Fruit fly (Drosophila melanogaster) whole organism, embryonic: Measurements from ENCODE around the gene IntS6.
A peak's percentile ranks its signal among the peaks of the same experiment; 100 is the strongest.

Experiments
- Abd-B ChIP-seq: fragments of 200-800 bp; sonication (Bioruptor generic); optimal IDR thresholded peaks from 2 replicates; lab custom pipeline; 2018; ENCODE audit warnings: missing biosample characterization, mild to moderate bottlenecking, missing genetic modification characterization, moderate library complexity
- CG10462 ChIP-seq: fragments of 200-800 bp; sonication (Bioruptor generic); optimal IDR thresholded peaks from 2 replicates; lab custom pipeline; 2016; ENCODE audit warnings: missing biosample characterization, missing genetic modification characterization
- CG14710 ChIP-seq: fragments of 200-800 bp; sonication (Bioruptor generic); optimal IDR thresholded peaks from 3 replicates; lab custom pipeline; 2019; ENCODE audit warnings: missing biosample characterization, mild to moderate bottlenecking, missing genetic modification characterization, moderate library complexity
- CG17359 ChIP-seq: fragments of 200-800 bp; sonication (Bioruptor generic); optimal IDR thresholded peaks from 3 replicates; lab custom pipeline; 2018; ENCODE audit warnings: missing biosample characterization, mild to moderate bottlenecking, missing genetic modification characterization, moderate library complexity
- CG18476 ChIP-seq: fragments of 200-800 bp; sonication (Bioruptor generic); optimal IDR thresholded peaks from 2 replicates; lab custom pipeline; 2016; ENCODE audit warnings: missing biosample characterization, mild to moderate bottlenecking, missing genetic modification characterization
- CG30020 ChIP-seq: fragments of 200-800 bp; optimal IDR thresholded peaks from 2 replicates; lab custom pipeline; 2019; ENCODE audit warnings: missing biosample characterization, mild to moderate bottlenecking, missing genetic modification characterization, moderate library complexity
- CG30431 ChIP-seq: fragments of 200-800 bp; sonication (Bioruptor generic); optimal IDR thresholded peaks from 2 replicates; lab custom pipeline; 2017; ENCODE audit warnings: missing biosample characterization, missing genetic modification characterization
- CG3995 ChIP-seq: fragments of 200-800 bp; sonication (Bioruptor generic); optimal IDR thresholded peaks from 3 replicates; lab custom pipeline; 2016; ENCODE audit warnings: missing biosample characterization, missing genetic modification characterization
- CG6272 ChIP-seq: fragments of 200-800 bp; sonication (Bioruptor generic); IDR thresholded peaks from 2 replicates; pipeline ENCODE4 v1.3.6; 2022; ENCODE audit warnings: missing biosample characterization, missing genetic modification characterization
- CG6765 ChIP-seq: fragments of 200-800 bp; sonication (Bioruptor generic); optimal IDR thresholded peaks from 3 replicates; lab custom pipeline; 2017; ENCODE audit warnings: missing biosample characterization, mild to moderate bottlenecking, missing genetic modification characterization
- CG7745 ChIP-seq: fragments of 200-800 bp; sonication (Bioruptor generic); optimal IDR thresholded peaks from 2 replicates; lab custom pipeline; 2018; ENCODE audit warnings: missing biosample characterization, mild to moderate bottlenecking, missing genetic modification characterization, moderate library complexity
- CG8478 ChIP-seq: fragments of >200 bp; optimal IDR thresholded peaks from 2 replicates; lab custom pipeline; 2018
- CG9932 ChIP-seq: fragments of 200-800 bp; sonication (Bioruptor generic); IDR thresholded peaks from 2 replicates; pipeline ENCODE4 v1.3.6; 2022; ENCODE audit warnings: missing biosample characterization, missing genetic modification characterization
- CHES-1-like ChIP-seq: fragments of 200-800 bp; sonication (Bioruptor generic); optimal IDR thresholded peaks from 2 replicates; lab custom pipeline; 2016; ENCODE audit warnings: missing biosample characterization, missing genetic modification characterization
- Camta ChIP-seq: fragments of 200-800 bp; sonication (Bioruptor generic); optimal IDR thresholded peaks from 2 replicates; lab custom pipeline; 2016; ENCODE audit warnings: missing biosample characterization, missing genetic modification characterization
- D ChIP-seq, 2 experiments: fragments of 200-800 bp in 1 of 2; fragments of >200 bp in 1 of 2; sonication (Bioruptor generic) in 1 of 2; optimal IDR thresholded peaks; 2 replicates in 1 of 2; 3 replicates in 1 of 2; lab custom pipeline; 2017; ENCODE audit warnings: mild to moderate bottlenecking in 1 of 2, missing biosample characterization in 1 of 2, missing genetic modification characterization in 1 of 2, missing genetic modification reagents in 1 of 2
- Doc3 ChIP-seq: fragments of 200-800 bp; sonication (Bioruptor generic); IDR thresholded peaks from 3 replicates; pipeline ENCODE4 v1.3.6; 2022; ENCODE audit warnings: missing biosample characterization, missing genetic modification characterization; ENCODE audit not compliant: partially characterized antibody
- Ets97D ChIP-seq: fragments of 200-800 bp; sonication (Bioruptor generic); optimal IDR thresholded peaks from 3 replicates; lab custom pipeline; 2016; ENCODE audit warnings: missing biosample characterization, missing genetic modification characterization
- HLH3B ChIP-seq: fragments of 200-800 bp; sonication (Bioruptor generic); IDR thresholded peaks from 2 replicates; pipeline ENCODE4 v1.3.6; 2022; ENCODE audit warnings: missing biosample characterization, missing genetic modification characterization
- Myb ChIP-seq: fragments of 200-800 bp; sonication (Bioruptor generic); optimal IDR thresholded peaks from 2 replicates; lab custom pipeline; 2016; ENCODE audit warnings: missing biosample characterization, missing genetic modification characterization
- Ravus ChIP-seq: fragments of 200-800 bp; sonication (Bioruptor generic); IDR thresholded peaks from 2 replicates; pipeline ENCODE4 v1.3.6; 2022; ENCODE audit warnings: missing biosample characterization, missing genetic modification characterization
- Sry-β ChIP-seq: fragments of 200-800 bp; sonication (Bioruptor generic); optimal IDR thresholded peaks from 2 replicates; lab custom pipeline; 2018; ENCODE audit warnings: missing biosample characterization, mild to moderate bottlenecking, missing genetic modification characterization, moderate library complexity
- Taf1 ChIP-seq: fragments of 200-800 bp; sonication (Bioruptor generic); IDR thresholded peaks from 2 replicates; pipeline ENCODE4 v1.3.6; 2022; ENCODE audit warnings: missing biosample characterization, missing genetic modification characterization
- ab ChIP-seq: fragments of 200-800 bp; sonication (Bioruptor generic); optimal IDR thresholded peaks from 2 replicates; lab custom pipeline; 2016; ENCODE audit warnings: missing biosample characterization, missing genetic modification characterization
- ato ChIP-seq: fragments of 200-800 bp; sonication (Bioruptor generic); IDR thresholded peaks from 2 replicates; pipeline ENCODE4 v1.3.6; 2022; ENCODE audit warnings: missing biosample characterization, missing genetic modification characterization; ENCODE audit not compliant: partially characterized antibody
- az2 ChIP-seq: fragments of 200-800 bp; sonication (Bioruptor generic); optimal IDR thresholded peaks from 3 replicates; lab custom pipeline; 2016; ENCODE audit warnings: missing biosample characterization, missing genetic modification characterization
- cg ChIP-seq: fragments of 200-800 bp; sonication (Bioruptor generic); optimal IDR thresholded peaks from 3 replicates; lab custom pipeline; 2019; ENCODE audit warnings: missing biosample characterization, mild to moderate bottlenecking, missing genetic modification characterization, moderate library complexity
- chif ChIP-seq, 2 experiments: fragments of 200-800 bp; sonication (Bioruptor generic); optimal IDR thresholded peaks; 3 replicates each; lab custom pipeline; 2016; ENCODE audit warnings: missing biosample characterization in 2 of 2, missing genetic modification characterization in 2 of 2
- dimm ChIP-seq: fragments of 200-800 bp; sonication (Bioruptor generic); IDR thresholded peaks from 2 replicates; pipeline ENCODE4 v1.3.6; 2022; ENCODE audit warnings: missing biosample characterization, missing genetic modification characterization
- dpn ChIP-seq, 2 experiments: fragments of 200-800 bp; sonication (Bioruptor generic); optimal IDR thresholded peaks; 3 replicates each; lab custom pipeline; 2016; ENCODE audit warnings: missing biosample characterization in 2 of 2, missing genetic modification characterization in 2 of 2
- eve ChIP-seq, 2 experiments: fragments of >200 bp; optimal IDR thresholded peaks; 2 replicates each; lab custom pipeline; 2017; ENCODE audit warnings: missing biosample characterization in 2 of 2, missing genetic modification characterization in 2 of 2
- grau ChIP-seq: fragments of 200-800 bp; optimal IDR thresholded peaks from 3 replicates; lab custom pipeline; 2019; ENCODE audit warnings: missing biosample characterization, mild to moderate bottlenecking, missing genetic modification characterization, moderate library complexity
- knrl ChIP-seq: fragments of 200-800 bp; sonication (Bioruptor generic); IDR thresholded peaks from 3 replicates; pipeline ENCODE4 v1.3.6; 2022; ENCODE audit warnings: missing biosample characterization, missing genetic modification characterization; ENCODE audit not compliant: partially characterized antibody
- lab ChIP-seq: fragments of 200-800 bp; sonication (Bioruptor generic); optimal IDR thresholded peaks from 3 replicates; lab custom pipeline; 2017; ENCODE audit warnings: missing biosample characterization, missing genetic modification characterization, mild to moderate bottlenecking, moderate library complexity, missing genetic modification reagents
- lola ChIP-seq, 3 experiments: fragments of >200 bp in 2 of 3; fragments of 200-800 bp in 1 of 3; sonication (Bioruptor generic) in 1 of 3; optimal IDR thresholded peaks; 2 replicates each; lab custom pipeline; 2017 to 2019; ENCODE audit warnings: missing biosample characterization in 3 of 3, missing genetic modification characterization in 3 of 3, mild to moderate bottlenecking in 1 of 3, moderate library complexity in 1 of 3
- odd ChIP-seq: fragments of 200-800 bp; sonication (Bioruptor generic); optimal IDR thresholded peaks from 2 replicates; lab custom pipeline; 2017; ENCODE audit warnings: missing biosample characterization, mild to moderate bottlenecking, missing genetic modification characterization
- pb ChIP-seq: fragments of 200-800 bp; sonication (Bioruptor generic); optimal IDR thresholded peaks from 3 replicates; lab custom pipeline; 2016; ENCODE audit warnings: missing biosample characterization, missing genetic modification characterization
- pfk ChIP-seq: fragments of 200-800 bp; sonication (Bioruptor generic); optimal IDR thresholded peaks from 2 replicates; lab custom pipeline; 2018; ENCODE audit warnings: missing biosample characterization, mild to moderate bottlenecking, missing genetic modification characterization, moderate library complexity
- psq ChIP-seq: fragments of 200-800 bp; sonication (Bioruptor generic); optimal IDR thresholded peaks from 2 replicates; lab custom pipeline; 2017; ENCODE audit warnings: missing biosample characterization, missing genetic modification characterization
- pum ChIP-seq: fragments of 200-800 bp; sonication (Bioruptor generic); optimal IDR thresholded peaks from 2 replicates; lab custom pipeline; 2016; ENCODE audit warnings: missing biosample characterization, missing genetic modification characterization
- salm ChIP-seq: fragments of 200-800 bp; sonication (Bioruptor generic); optimal IDR thresholded peaks from 2 replicates; lab custom pipeline; 2018; ENCODE audit warnings: missing biosample characterization, mild to moderate bottlenecking, missing genetic modification characterization
- seq ChIP-seq: fragments of 200-800 bp; sonication (Bioruptor generic); IDR thresholded peaks from 2 replicates; pipeline ENCODE4 v1.3.6; 2022; ENCODE audit warnings: missing biosample characterization, missing genetic modification characterization
- sima ChIP-seq: fragments of 200-800 bp; sonication (Bioruptor generic); optimal IDR thresholded peaks from 2 replicates; lab custom pipeline; 2016; ENCODE audit warnings: missing biosample characterization, missing genetic modification characterization
- slbo ChIP-seq: fragments of 200-800 bp; sonication (Bioruptor generic); IDR thresholded peaks from 2 replicates; pipeline ENCODE4 v1.3.6; 2022; ENCODE audit warnings: missing biosample characterization, missing genetic modification characterization
- trem ChIP-seq: fragments of 200-800 bp; optimal IDR thresholded peaks from 3 replicates; lab custom pipeline; 2019; ENCODE audit warnings: missing biosample characterization, mild to moderate bottlenecking, missing genetic modification characterization, moderate library complexity
- vfl ChIP-seq: fragments of 200-800 bp; sonication (Bioruptor generic); optimal IDR thresholded peaks from 2 replicates; lab custom pipeline; 2016; ENCODE audit warnings: missing biosample characterization, missing genetic modification characterization
- zen2 ChIP-seq: fragments of 200-800 bp; sonication (Bioruptor generic); IDR thresholded peaks from 3 replicates; pipeline ENCODE4 v1.3.6; 2022; ENCODE audit warnings: missing biosample characterization, missing genetic modification characterization; ENCODE audit not compliant: partially characterized antibody
- zf30C ChIP-seq: fragments of 200-800 bp; sonication (Bioruptor generic); optimal IDR thresholded peaks from 3 replicates; lab custom pipeline; 2018; ENCODE audit warnings: missing biosample characterization, mild to moderate bottlenecking, missing genetic modification characterization

Gene IntS6

DNA sequence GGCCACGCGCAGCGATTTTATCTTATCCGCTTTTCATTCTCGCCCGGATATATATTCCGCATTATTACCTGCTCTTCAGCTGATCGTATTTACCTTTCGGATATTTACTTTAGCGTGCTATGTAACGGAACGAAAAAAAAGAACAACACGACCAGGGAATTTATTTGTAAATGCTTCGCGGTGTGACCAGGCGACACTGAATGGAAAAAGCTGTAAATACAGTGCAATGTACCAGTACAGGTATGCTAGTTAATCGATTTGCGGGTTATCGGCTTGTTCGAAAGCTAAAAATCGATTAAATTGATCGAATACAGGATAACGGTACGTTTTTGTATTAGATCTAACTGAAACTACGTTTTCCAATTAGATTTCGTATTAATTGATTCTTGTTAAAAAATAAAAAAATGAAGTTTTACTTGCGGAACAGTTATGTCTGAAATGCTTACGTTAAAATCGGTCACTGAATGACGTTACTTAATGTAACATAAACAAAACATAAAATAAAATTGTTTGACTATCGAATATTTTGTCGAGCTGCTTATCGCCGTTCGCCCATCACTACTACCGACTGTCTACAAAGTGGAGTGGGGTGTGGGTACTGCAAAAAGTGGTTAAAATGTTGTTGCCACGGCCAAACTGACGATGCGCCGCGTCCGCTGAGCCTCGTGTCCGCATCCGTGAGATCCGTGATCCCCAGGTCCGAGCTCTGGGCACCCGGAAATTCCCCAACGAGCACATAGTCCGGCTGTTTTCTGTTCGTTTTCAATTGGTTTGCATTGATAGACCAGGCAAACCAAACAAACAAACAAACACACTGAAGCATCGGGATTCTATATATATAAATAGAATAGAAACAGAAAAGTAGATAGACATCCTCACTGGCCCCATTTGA lies 17.2 kb upstream of the IntS6 start, which contains the start of the genes MAPk-Ak2 and CG42699 (continued):
- peak; percentile 82 for TF ChIP-seq CG6765 (GFP tag; lab: Kevin White, UChicago)
- peak; percentile 62 for TF ChIP-seq Camta
- no peak for TF ChIP-seq CG30431 (GFP tag; lab: Kevin White, UChicago)
- TF ChIP-seq CHES-1-like, result peak; percentile 87
- TF ChIP-seq Ravus, result no peak
- peak; percentile 48 for TF ChIP-seq vfl
- TF ChIP-seq CG14710 (tag; lab: Kevin White, UChicago), result peak; percentile 65
- peak; percentile 71 for TF ChIP-seq CG10462 (GFP tag; lab: Kevin White, UChicago)
- TF ChIP-seq zf30C (GFP tag; lab: Kevin White, UChicago), result no peak
- TF ChIP-seq trem (tag; lab: Kevin White, UChicago), result peak; percentile 68
- peak; percentile 48 to 82 for TF ChIP-seq dpn (GFP tag; optimal IDR thresholded peaks at IDR 0.05; lab: Kevin White, UChicago)
- peak; percentile 85 for TF ChIP-seq CG17359 (tag; lab: Kevin White, UChicago)
- no peak for TF ChIP-seq CG6272
- TF ChIP-seq sima, result peak; percentile 46
- TF ChIP-seq lola (GFP tag; optimal IDR thresholded peaks at IDR 0.05; lab: Kevin White, UChicago), result peak in 1 of 3 experiments; percentile 64
- TF ChIP-seq odd, result peak; percentile 78
- peak; percentile 68 to 69 for TF ChIP-seq chif (GFP tag; optimal IDR thresholded peaks at IDR 0.05; lab: Kevin White, UChicago)
- TF ChIP-seq slbo (GFP tag; lab: Robert Waterston, UW), result peak; percentile 51; the same call in 1 of the 2 replicates
- peak; percentile 63 for TF ChIP-seq cg
- no peak for TF ChIP-seq dimm (GFP tag; lab: Robert Waterston, UW)
- TF ChIP-seq Myb (GFP tag; lab: Kevin White, UChicago), result peak; percentile 84
- TF ChIP-seq salm (tag; lab: Kevin White, UChicago), result peak; percentile 62
- TF ChIP-seq seq (GFP tag; lab: Robert Waterston, UW), result peak; percentile 80
- peak; percentile 56; the same call in 2 of the 3 replicates for TF ChIP-seq knrl (GFP tag; lab: Robert Waterston, UW)
- TF ChIP-seq Sry-β (GFP tag; lab: Kevin White, UChicago), result peak; percentile 47
- TF ChIP-seq HLH3B (GFP tag; lab: Robert Waterston, UW), result peak; percentile 70; the same call in 1 of the 2 replicates
- peak; percentile 92 for TF ChIP-seq lab
- peak; percentile 69 for TF ChIP-seq ato (GFP tag; lab: Robert Waterston, UW)
- TF ChIP-seq psq (GFP tag; lab: Kevin White, UChicago), result peak; percentile 71
- TF ChIP-seq Ets97D, result peak; percentile 58
- TF ChIP-seq CG9932, result peak; percentile 50
- TF ChIP-seq CG7745 (tag; lab: Kevin White, UChicago), result peak; percentile 68
- TF ChIP-seq Abd-B (GFP tag; lab: Kevin White, UChicago), result peak; percentile 30
- no peak for TF ChIP-seq ab
- peak; percentile 49 for TF ChIP-seq CG18476 (GFP tag; lab: Kevin White, UChicago)
- no peak for TF ChIP-seq eve (GFP tag; optimal IDR thresholded peaks at IDR 0.05; lab: Kevin White, UChicago)
- TF ChIP-seq zen2 (GFP tag; lab: Robert Waterston, UW), result 0 out of 3 replicates have a peak, but pooled peaks have one; percentile 40
- TF ChIP-seq az2 (GFP tag; lab: Kevin White, UChicago), result no peak
- TF ChIP-seq grau, result peak; percentile 66
- peak; percentile 77 for TF ChIP-seq CG3995 (GFP tag; lab: Kevin White, UChicago)
- peak; percentile 45 for TF ChIP-seq pum
- TF ChIP-seq Doc3 (GFP tag; lab: Robert Waterston, UW), result peak; percentile 46; the same call in 1 of the 3 replicates
- no peak for TF ChIP-seq CG8478 (lab: Kevin White, UChicago)
- peak; percentile 75 for TF ChIP-seq pb (GFP tag; lab: Kevin White, UChicago)
- TF ChIP-seq Taf1, result no peak
- TF ChIP-seq CG30020 (tag; lab: Kevin White, UChicago), result peak; percentile 66
- TF ChIP-seq pfk (GFP tag; lab: Kevin White, UChicago), result peak; percentile 85
- no peak for TF ChIP-seq D (optimal IDR thresholded peaks at IDR 0.05; lab: Kevin White, UChicago)
- peak; percentile 74 for TF ChIP-seq D (GFP tag; optimal IDR thresholded peaks at IDR 0.05; lab: Kevin White, UChicago)
